Fruit fly (Drosophila melanogaster): ENCODE results near the gene Edem2.
A peak's percentile ranks its signal among the peaks of the same experiment; 100 is the strongest.

The Edem2 gene

dm6 chr2L:13215640-13216129 is 23.7 kb downstream of the Edem2 start (continued):
- peak; percentile 49 for TF ChIP-seq CG4360 (GFP tag; IDR thresholded peaks at IDR 0.05)

- TF ChIP-seq CG6175 (GFP tag; IDR thresholded peaks at IDR 0.05) (no peak), CG8281 (tag; optimal IDR thresholded peaks at IDR 0.05) (no peak), CG11504 (tag; optimal IDR thresholded peaks at IDR 0.05) (peak; percentile 63), CG9609 (GFP tag; optimal IDR thresholded peaks at IDR 0.05) (peak; percentile 7), Hmx (GFP tag; optimal IDR thresholded peaks at IDR 0.05) (no peak), CG3847 (GFP tag; IDR thresholded peaks at IDR 0.05) (no peak), HLHmδ (GFP tag; optimal IDR thresholded peaks at IDR 0.05) (no peak), Xbp1 (GFP tag; optimal IDR thresholded peaks at IDR 0.05) (peak; percentile 34), CG4424 (GFP tag; optimal IDR thresholded peaks at IDR 0.05) (no peak), tin (GFP tag; optimal IDR thresholded peaks at IDR 0.05) (no peak), Fer2 (tag; optimal IDR thresholded peaks at IDR 0.05) (no peak), CG2120 (GFP tag; optimal IDR thresholded peaks at IDR 0.05) (peak; percentile 36), hth (optimal IDR thresholded peaks at IDR 0.05) (no peak), CG4617 (GFP tag; optimal IDR thresholded peaks at IDR 0.05; ENCODE audit: borderline replicate concordance) (peak; percentile 93), lilli (GFP tag; optimal IDR thresholded peaks at IDR 0.05) (peak; percentile 62), crol (GFP tag; IDR thresholded peaks at IDR 0.05) (no peak), chm (GFP tag; IDR thresholded peaks at IDR 0.05) (no peak), Camta (GFP tag; optimal IDR thresholded peaks at IDR 0.05) (no peak), CG3065 (GFP tag; optimal IDR thresholded peaks at IDR 0.05) (no peak), Neu2 (GFP tag; optimal IDR thresholded peaks at IDR 0.05; ENCODE audit: borderline replicate concordance) (peak; percentile 21), trh (GFP tag; optimal IDR thresholded peaks at IDR 0.05) (no peak), vvl (GFP tag; IDR thresholded peaks at IDR 0.05) (peak; percentile 63), nau (GFP tag; optimal IDR thresholded peaks at IDR 0.05) (no peak), pnt (GFP tag; optimal IDR thresholded peaks at IDR 0.05) (no peak), CG10565 (GFP tag; optimal IDR thresholded peaks at IDR 0.05) (no peak), Bteb2 (GFP tag; optimal IDR thresholded peaks at IDR 0.05) (peak; percentile 21), Doc2 (GFP tag; IDR thresholded peaks at IDR 0.05) (no peak), lov (optimal IDR thresholded peaks at IDR 0.05) (no peak), lov (GFP tag; IDR thresholded peaks at IDR 0.05) (no peak), CG11695 (GFP tag; IDR thresholded peaks at IDR 0.05) (no peak), gce (GFP tag; IDR thresholded peaks at IDR 0.05) (no peak), ara (GFP tag; IDR thresholded peaks at IDR 0.05) (no peak), CG5180 (GFP tag; optimal IDR thresholded peaks at IDR 0.05) (no peak), CG17186 (GFP tag; optimal IDR thresholded peaks at IDR 0.05) (peak; percentile 19), tx (GFP tag; optimal IDR thresholded peaks at IDR 0.05) (peak; percentile 10), Side (GFP tag; optimal IDR thresholded peaks at IDR 0.05) (no peak), gro (GFP tag; optimal IDR thresholded peaks at IDR 0.05) (peak; percentile 35), CG13287 (GFP tag; IDR thresholded peaks at IDR 0.05; ENCODE audit: partially characterized antibody) (peak; percentile 99), org-1 (GFP tag; optimal IDR thresholded peaks at IDR 0.05) (no peak), YL-1 (GFP tag; optimal IDR thresholded peaks at IDR 0.05) (peak; percentile 93), Ptx1 (GFP tag; IDR thresholded peaks at IDR 0.05) (no peak), NC2β (GFP tag; optimal IDR thresholded peaks at IDR 0.05) (peak; percentile 1), CG2116 (GFP tag; optimal IDR thresholded peaks at IDR 0.05) (peak; percentile 92), CG12071 (GFP tag; optimal IDR thresholded peaks at IDR 0.05) (no peak), CG14965 (GFP tag; optimal IDR thresholded peaks at IDR 0.05; ENCODE audit: borderline replicate concordance) (no peak), Deaf1 (tag; optimal IDR thresholded peaks at IDR 0.05) (no peak), bowl (GFP tag; IDR thresholded peaks at IDR 0.05) (no peak), hb (GFP tag; IDR thresholded peaks at IDR 0.05; ENCODE audit: partially characterized antibody) (peak; percentile 94)
These were observed 27.5 kb downstream of the Edem2 start, which contains the start of the genes CG9426 and mRF1 for dm6 chr2L:13219281-13220092. CG9426 (minus strand) TSS chr2L:13219923. mRF1 (plus strand) TSS chr2L:13219979.
